Worm (Caenorhabditis elegans): ENCODE results near the gene T12D8.10.

T12D8.10 gene

ce11 chrIII:13678761-13679495, 36.8 kb upstream of the T12D8.10 start, which contains the start of gene sid-2:
Gene sid-2, plus strand, starts transcription at chrIII:13679445.
- TF ChIP-seq bed-3 (GFP tag; optimal IDR thresholded peaks at IDR 0.05) (no peak), ceh-83 (GFP tag; optimal IDR thresholded peaks at IDR 0.05) (no peak), pha-4 (tag; optimal IDR thresholded peaks at IDR 0.05) (no peak), mls-2 (tag; optimal IDR thresholded peaks at IDR 0.05) (no peak), hlh-1 (tag; optimal IDR thresholded peaks at IDR 0.05) (no peak), ceh-43 (GFP tag; optimal IDR thresholded peaks at IDR 0.05) (no peak), blmp-1 (tag; optimal IDR thresholded peaks at IDR 0.05) (no peak), nhr-237 (tag; optimal IDR thresholded peaks at IDR 0.05) (no peak)

DNA sequence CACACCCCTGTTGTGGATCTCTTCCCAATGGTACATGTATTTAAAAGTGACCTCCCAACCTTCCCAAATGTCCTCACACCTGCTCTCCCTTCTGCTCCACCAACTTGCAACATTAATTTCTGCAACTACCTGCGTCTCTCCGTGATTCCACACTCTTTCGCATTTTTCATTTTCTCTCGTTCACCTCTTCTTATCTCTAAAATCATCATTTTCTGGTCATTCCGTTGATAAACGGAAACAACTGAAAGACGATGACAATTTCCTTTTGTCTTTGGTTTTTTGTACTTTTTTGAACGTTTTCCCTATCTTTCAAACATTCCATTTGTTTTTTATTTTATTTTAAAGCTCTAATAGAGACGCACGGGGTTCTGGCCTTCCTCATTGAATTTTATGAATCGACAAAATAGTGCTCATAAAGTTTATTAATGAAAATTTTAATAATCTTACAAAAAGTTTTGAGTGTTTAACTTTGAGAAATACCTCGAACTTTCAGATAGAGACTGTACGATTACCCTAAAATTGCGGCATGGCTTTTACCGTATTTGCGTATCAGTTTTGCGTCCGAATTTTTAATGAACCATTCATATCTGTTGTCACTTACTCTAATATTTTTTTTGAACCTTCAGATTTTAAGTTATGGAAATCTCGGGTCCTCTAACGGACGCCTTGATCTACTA, 30.7 kb upstream of the T12D8.10 start, which contains the start of gene aqp-11:
Gene aqp-11 (plus strand): TSS at position 627 of the 677 bp plus-strand sequence.
- no peak for TF ChIP-seq mls-2 (tag; optimal IDR thresholded peaks at IDR 0.05)
- no peak for TF ChIP-seq lin-13 (tag; optimal IDR thresholded peaks at IDR 0.05)
- no peak for TF ChIP-seq ceh-83 (GFP tag; optimal IDR thresholded peaks at IDR 0.05)
- no peak for TF ChIP-seq ham-2 (GFP tag; optimal IDR thresholded peaks at IDR 0.05)
- peak; percentile 31 for TF ChIP-seq hlh-1 (tag; optimal IDR thresholded peaks at IDR 0.05)
- no peak for TF ChIP-seq drap-1 (GFP tag; optimal IDR thresholded peaks at IDR 0.05)

DNA sequence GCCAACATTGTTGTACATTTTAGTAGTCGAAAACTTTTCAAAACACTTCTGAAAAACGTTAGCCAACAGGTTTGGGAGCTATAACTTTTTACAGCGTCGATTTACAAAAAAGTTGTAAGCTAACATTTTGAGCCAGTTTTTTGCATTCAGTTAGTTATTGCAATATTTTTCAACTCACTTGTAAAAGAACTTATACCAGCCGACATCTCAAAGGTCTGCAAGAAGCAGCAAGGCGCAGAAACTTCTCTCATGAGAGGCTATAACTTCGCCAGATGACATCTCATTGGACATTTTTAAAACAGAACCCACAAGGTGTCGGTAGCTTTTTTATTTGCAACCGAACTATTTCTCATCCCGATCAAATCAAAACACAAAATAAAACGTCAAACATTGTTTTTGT, 27.4 kb upstream of the T12D8.10 start:
- no peak for TF ChIP-seq cnd-1 (tag; optimal IDR thresholded peaks at IDR 0.05)
- no peak for TF ChIP-seq nhr-12 (tag; optimal IDR thresholded peaks at IDR 0.05)
- no peak for TF ChIP-seq ceh-43 (GFP tag; optimal IDR thresholded peaks at IDR 0.05)
- no peak for TF ChIP-seq mls-2 (tag; optimal IDR thresholded peaks at IDR 0.05)
- TF ChIP-seq ceh-39 (tag; optimal IDR thresholded peaks at IDR 0.05), result no peak
- no peak for TF ChIP-seq nhr-28 (tag; optimal IDR thresholded peaks at IDR 0.05)
- no peak for TF ChIP-seq ceh-83 (GFP tag; optimal IDR thresholded peaks at IDR 0.05)
- no peak for TF ChIP-seq ces-1 (GFP tag; optimal IDR thresholded peaks at IDR 0.05)
- TF ChIP-seq nhr-237 (tag; optimal IDR thresholded peaks at IDR 0.05), result no peak
- TF ChIP-seq flh-1 (GFP tag; optimal IDR thresholded peaks at IDR 0.05), result no peak

- TF ChIP-seq lsy-2 (tag; optimal IDR thresholded peaks at IDR 0.05) (no peak), hlh-1 (tag; optimal IDR thresholded peaks at IDR 0.05) (no peak), sem-2 (GFP tag; optimal IDR thresholded peaks at IDR 0.05) (no peak), unc-39 (tag; optimal IDR thresholded peaks at IDR 0.05) (no peak), lin-13 (tag; optimal IDR thresholded peaks at IDR 0.05) (no peak), mab-5 (tag; optimal IDR thresholded peaks at IDR 0.05) (no peak), bed-3 (GFP tag; optimal IDR thresholded peaks at IDR 0.05) (no peak), unc-120 (tag; optimal IDR thresholded peaks at IDR 0.05; ENCODE audit: poor library complexity, severe bottlenecking) (no peak), flh-1 (GFP tag; optimal IDR thresholded peaks at IDR 0.05) (no peak), zip-8 (tag; optimal IDR thresholded peaks at IDR 0.05) (no peak), blmp-1 (tag; optimal IDR thresholded peaks at IDR 0.05) (no peak), mep-1 (tag; optimal IDR thresholded peaks at IDR 0.05) (no peak), ham-2 (GFP tag; optimal IDR thresholded peaks at IDR 0.05) (no peak), elt-1 (tag; optimal IDR thresholded peaks at IDR 0.05; ENCODE audit: borderline replicate concordance, insufficient read depth) (no peak)
These were observed 25.6 kb upstream of the T12D8.10 start, which contains the start of gene flp-15 for ce11 chrIII:13667739-13668138. Gene flp-15, minus strand, starts transcription at chrIII:13667839.

DNA sequence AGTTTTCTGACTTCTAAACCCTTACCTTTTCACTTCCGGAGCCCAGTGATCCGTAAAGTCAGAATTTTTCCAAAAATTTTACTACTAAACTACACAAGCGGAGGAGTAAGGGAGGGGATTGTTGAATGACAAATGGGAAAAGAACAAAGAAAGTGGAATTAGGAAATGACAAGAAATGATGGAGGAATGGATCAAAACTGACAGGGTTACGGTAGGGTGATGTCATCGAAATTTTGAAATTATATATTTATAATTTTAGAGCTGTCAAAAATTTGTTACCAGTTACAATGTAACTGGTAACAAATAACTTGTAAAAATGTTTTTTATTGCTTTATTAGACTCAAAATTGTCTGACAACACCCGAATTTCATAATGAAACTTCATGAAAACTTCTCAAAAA, 24.3 kb upstream of the T12D8.10 start:
- no peak for TF ChIP-seq ceh-83 (GFP tag; optimal IDR thresholded peaks at IDR 0.05)
- TF ChIP-seq ceh-39 (tag; optimal IDR thresholded peaks at IDR 0.05), result no peak
- TF ChIP-seq lin-13 (tag; optimal IDR thresholded peaks at IDR 0.05), result no peak
- no peak for TF ChIP-seq snpc-4 (tag; optimal IDR thresholded peaks at IDR 0.05)
- no peak for TF ChIP-seq mab-5 (tag; optimal IDR thresholded peaks at IDR 0.05)
- no peak for TF ChIP-seq M03D4.4 (tag; optimal IDR thresholded peaks at IDR 0.05)
- TF ChIP-seq tbx-8 (GFP tag; optimal IDR thresholded peaks at IDR 0.05), result no peak
- no peak for TF ChIP-seq ham-2 (GFP tag; optimal IDR thresholded peaks at IDR 0.05)
- TF ChIP-seq elt-1 (tag; optimal IDR thresholded peaks at IDR 0.05; ENCODE audit: borderline replicate concordance, insufficient read depth), result no peak
- no peak for TF ChIP-seq nhr-76 (tag; optimal IDR thresholded peaks at IDR 0.05)
- no peak for TF ChIP-seq pha-4 (tag; optimal IDR thresholded peaks at IDR 0.05)
- TF ChIP-seq sptf-1 (tag; optimal IDR thresholded peaks at IDR 0.05), result no peak
- TF ChIP-seq unc-120 (tag; optimal IDR thresholded peaks at IDR 0.05; ENCODE audit: poor library complexity, severe bottlenecking), result no peak
- TF ChIP-seq nhr-12 (tag; optimal IDR thresholded peaks at IDR 0.05), result no peak

Data from whole organism, mixed stage, embryonic.